Fruit fly (Drosophila melanogaster) whole organism, embryonic: ENCODE measurements around the gene Ocrl.

ENCODE experiments used
- C15 ChIP-seq: fragments of 200-800 bp; sonication (Bioruptor generic); IDR thresholded peaks from 3 replicates; pipeline ENCODE4 v1.3.6; 2022; ENCODE audit warnings: missing biosample characterization, missing genetic modification characterization
- CG10267 ChIP-seq: fragments of 200-800 bp; sonication (Bioruptor generic); optimal IDR thresholded peaks from 2 replicates; lab custom pipeline; 2018; ENCODE audit warnings: missing biosample characterization, mild to moderate bottlenecking, missing genetic modification characterization, moderate library complexity
- CG11085 ChIP-seq: fragments of 200-800 bp; sonication (Bioruptor generic); IDR thresholded peaks from 2 replicates; pipeline ENCODE4 v1.3.6; 2022; ENCODE audit warnings: missing biosample characterization, missing genetic modification characterization
- CG11504 ChIP-seq: fragments of 200-800 bp; sonication (Bioruptor generic); optimal IDR thresholded peaks from 3 replicates; lab custom pipeline; 2019; ENCODE audit warnings: missing biosample characterization, mild to moderate bottlenecking, missing genetic modification characterization, moderate library complexity
- CG11696 ChIP-seq: fragments of 200-800 bp; sonication (Bioruptor generic); IDR thresholded peaks from 2 replicates; pipeline ENCODE4 v1.3.6; 2022; ENCODE audit warnings: missing biosample characterization, missing genetic modification characterization
- CG12219 ChIP-seq: fragments of 200-800 bp; sonication (Bioruptor generic); optimal IDR thresholded peaks from 3 replicates; lab custom pipeline; 2018; ENCODE audit warnings: missing biosample characterization, mild to moderate bottlenecking, missing genetic modification characterization
- CG12236 ChIP-seq: fragments of 200-800 bp; sonication (Bioruptor generic); optimal IDR thresholded peaks from 2 replicates; lab custom pipeline; 2016; ENCODE audit warnings: missing biosample characterization, missing genetic modification characterization
- CG14014 ChIP-seq: fragments of 200-800 bp; sonication (Bioruptor generic); IDR thresholded peaks from 2 replicates; pipeline ENCODE4 v1.3.6; 2022; ENCODE audit warnings: missing biosample characterization, missing genetic modification characterization
- CG16779 ChIP-seq: fragments of 200-800 bp; sonication (Bioruptor generic); IDR thresholded peaks from 2 replicates; pipeline ENCODE4 v1.3.6; 2022; ENCODE audit warnings: missing biosample characterization, missing genetic modification characterization
- CG16863 ChIP-seq: fragments of 200-800 bp; sonication (Bioruptor generic); optimal IDR thresholded peaks from 3 replicates; lab custom pipeline; 2016; ENCODE audit warnings: missing biosample characterization, missing genetic modification characterization
- CG17186 ChIP-seq: fragments of 200-800 bp; sonication (Bioruptor generic); optimal IDR thresholded peaks from 3 replicates; lab custom pipeline; 2017; ENCODE audit warnings: missing biosample characterization, missing genetic modification reagents, missing genetic modification characterization
- CG17359 ChIP-seq: fragments of 200-800 bp; sonication (Bioruptor generic); optimal IDR thresholded peaks from 3 replicates; lab custom pipeline; 2018; ENCODE audit warnings: missing biosample characterization, mild to moderate bottlenecking, missing genetic modification characterization, moderate library complexity
- CG17912 ChIP-seq: fragments of 200-800 bp; sonication (Bioruptor generic); optimal IDR thresholded peaks from 2 replicates; lab custom pipeline; 2018; ENCODE audit warnings: missing biosample characterization, mild to moderate bottlenecking, missing genetic modification characterization
- CG3163 ChIP-seq: fragments of 200-800 bp; sonication (Bioruptor generic); optimal IDR thresholded peaks from 3 replicates; lab custom pipeline; 2016; ENCODE audit warnings: missing biosample characterization, missing genetic modification characterization
- CG34376 ChIP-seq: fragments of 200-800 bp; sonication (Bioruptor generic); optimal IDR thresholded peaks from 2 replicates; lab custom pipeline; 2018; ENCODE audit warnings: missing biosample characterization, mild to moderate bottlenecking, missing genetic modification characterization
- CG34422 ChIP-seq: fragments of 200-800 bp; sonication (Bioruptor generic); IDR thresholded peaks from 3 replicates; pipeline ENCODE4 v1.3.6; 2022; ENCODE audit warnings: missing biosample characterization, missing genetic modification characterization
- CG42726 ChIP-seq: fragments of 200-800 bp; sonication (Bioruptor generic); IDR thresholded peaks from 2 replicates; pipeline ENCODE4 v1.3.6; 2022; ENCODE audit warnings: missing biosample characterization, missing genetic modification characterization; ENCODE audit not compliant: partially characterized antibody
- CG5245 ChIP-seq: fragments of 200-800 bp; sonication (Bioruptor generic); optimal IDR thresholded peaks from 3 replicates; lab custom pipeline; 2016; ENCODE audit warnings: missing biosample characterization, missing genetic modification characterization
- CG6272 ChIP-seq: fragments of 200-800 bp; sonication (Bioruptor generic); IDR thresholded peaks from 2 replicates; pipeline ENCODE4 v1.3.6; 2022; ENCODE audit warnings: missing biosample characterization, missing genetic modification characterization
- CG6654 ChIP-seq: fragments of 200-800 bp; sonication (Bioruptor generic); optimal IDR thresholded peaks from 2 replicates; lab custom pipeline; 2017; ENCODE audit warnings: missing biosample characterization, mild to moderate bottlenecking, missing genetic modification characterization
- CG6683 ChIP-seq: fragments of 200-800 bp; sonication (Bioruptor generic); optimal IDR thresholded peaks from 2 replicates; lab custom pipeline; 2017; ENCODE audit warnings: missing biosample characterization, mild to moderate bottlenecking, missing genetic modification characterization, missing genetic modification reagents
- CG8478 ChIP-seq: fragments of >200 bp; optimal IDR thresholded peaks from 2 replicates; lab custom pipeline; 2018
- CG9609 ChIP-seq: fragments of 200-800 bp; sonication (Bioruptor generic); optimal IDR thresholded peaks from 3 replicates; lab custom pipeline; 2016; ENCODE audit warnings: missing biosample characterization, missing genetic modification characterization
- CG9727 ChIP-seq: fragments of 200-800 bp; sonication (Bioruptor generic); optimal IDR thresholded peaks from 3 replicates; lab custom pipeline; 2017; ENCODE audit warnings: missing biosample characterization, mild to moderate bottlenecking, missing genetic modification characterization
- CG9876 ChIP-seq: fragments of 200-800 bp; sonication (Bioruptor generic); optimal IDR thresholded peaks from 2 replicates; lab custom pipeline; 2016; ENCODE audit warnings: missing biosample characterization, missing genetic modification characterization
- Deaf1 ChIP-seq: fragments of 200-800 bp; optimal IDR thresholded peaks from 3 replicates; lab custom pipeline; 2019; ENCODE audit warnings: missing biosample characterization, mild to moderate bottlenecking, missing genetic modification characterization, moderate library complexity
- Sin3A ChIP-seq: fragments of >200 bp; optimal IDR thresholded peaks from 2 replicates; lab custom pipeline; 2018
- Sry-δ ChIP-seq: fragments of 200-800 bp; sonication (Bioruptor generic); optimal IDR thresholded peaks from 2 replicates; lab custom pipeline; 2016; ENCODE audit warnings: missing biosample characterization, missing genetic modification characterization
- ash1 ChIP-seq: fragments of 200-800 bp; sonication (Bioruptor generic); optimal IDR thresholded peaks from 2 replicates; lab custom pipeline; 2018; ENCODE audit warnings: missing biosample characterization, mild to moderate bottlenecking, missing genetic modification characterization
- cad ChIP-seq: fragments of >200 bp; optimal IDR thresholded peaks from 2 replicates; lab custom pipeline; 2017; ENCODE audit warnings: missing biosample characterization, missing genetic modification characterization
- cato ChIP-seq: fragments of 200-800 bp; sonication (Bioruptor generic); optimal IDR thresholded peaks from 2 replicates; lab custom pipeline; 2016; ENCODE audit warnings: missing biosample characterization, missing genetic modification characterization, borderline replicate concordance
- chinmo ChIP-seq: fragments of 200-800 bp; sonication (Bioruptor generic); IDR thresholded peaks from 4 replicates; pipeline ENCODE4 v1.3.6; 2022; ENCODE audit warnings: missing biosample characterization, missing genetic modification characterization; ENCODE audit not compliant: partially characterized antibody
- chm ChIP-seq: fragments of 200-800 bp; sonication (Bioruptor generic); IDR thresholded peaks from 2 replicates; pipeline ENCODE4 v1.3.6; 2022; ENCODE audit warnings: missing biosample characterization, missing genetic modification characterization
- esg ChIP-seq: fragments of 200-800 bp; sonication (Bioruptor generic); conservative IDR thresholded peaks from 2 replicates; pipeline ENCODE4 v1.3.6; 2022; ENCODE audit warnings: missing biosample characterization, missing genetic modification characterization
- eyg ChIP-seq: fragments of 200-800 bp; sonication (Bioruptor generic); optimal IDR thresholded peaks from 3 replicates; lab custom pipeline; 2016; ENCODE audit warnings: missing biosample characterization, missing genetic modification characterization
- fd96Cb ChIP-seq: fragments of 200-800 bp; sonication (Bioruptor generic); optimal IDR thresholded peaks from 2 replicates; lab custom pipeline; 2018; ENCODE audit warnings: missing biosample characterization, mild to moderate bottlenecking, missing genetic modification characterization, moderate library complexity
- gsb ChIP-seq: fragments of 200-800 bp; sonication (Bioruptor generic); IDR thresholded peaks from 2 replicates; pipeline ENCODE4 v1.3.6; 2022; ENCODE audit warnings: missing biosample characterization, missing genetic modification characterization
- hb ChIP-seq: fragments of 200-800 bp; sonication (Bioruptor generic); IDR thresholded peaks from 3 replicates; pipeline ENCODE4 v1.3.6; 2022; ENCODE audit warnings: missing biosample characterization, missing genetic modification characterization; ENCODE audit not compliant: partially characterized antibody
- inv ChIP-seq: fragments of 200-800 bp; sonication (Bioruptor generic); IDR thresholded peaks from 2 replicates; pipeline ENCODE4 v1.3.6; 2022; ENCODE audit warnings: missing biosample characterization, missing genetic modification characterization; ENCODE audit not compliant: partially characterized antibody
- klu ChIP-seq: fragments of 200-800 bp; sonication (Bioruptor generic); IDR thresholded peaks from 2 replicates; pipeline ENCODE4 v1.3.6; 2022; ENCODE audit warnings: missing biosample characterization, missing genetic modification characterization
- nom ChIP-seq: fragments of 200-800 bp; sonication (Bioruptor generic); optimal IDR thresholded peaks from 2 replicates; lab custom pipeline; 2017; ENCODE audit warnings: missing biosample characterization, missing genetic modification characterization, mild to moderate bottlenecking, moderate library complexity, missing genetic modification reagents
- org-1 ChIP-seq: fragments of 200-800 bp; sonication (Bioruptor generic); optimal IDR thresholded peaks from 2 replicates; lab custom pipeline; 2017; ENCODE audit warnings: missing biosample characterization, missing genetic modification characterization
- p53 ChIP-seq: fragments of 200-800 bp; sonication (Bioruptor generic); optimal IDR thresholded peaks from 2 replicates; lab custom pipeline; 2016; ENCODE audit warnings: missing biosample characterization, missing genetic modification characterization
- sens-2 ChIP-seq: fragments of 200-800 bp; sonication (Bioruptor generic); IDR thresholded peaks from 2 replicates; pipeline ENCODE4 v1.3.6; 2022; ENCODE audit warnings: missing biosample characterization, missing genetic modification characterization
- slbo ChIP-seq: fragments of 200-800 bp; sonication (Bioruptor generic); IDR thresholded peaks from 2 replicates; pipeline ENCODE4 v1.3.6; 2022; ENCODE audit warnings: missing biosample characterization, missing genetic modification characterization
- sna ChIP-seq: fragments of 200-800 bp; sonication (Bioruptor generic); IDR thresholded peaks from 2 replicates; pipeline ENCODE4 v1.3.6; 2022; ENCODE audit warnings: missing biosample characterization, missing genetic modification characterization; ENCODE audit not compliant: partially characterized antibody
- so ChIP-seq: fragments of 200-800 bp; sonication (Bioruptor generic); IDR thresholded peaks from 3 replicates; pipeline ENCODE4 v1.3.6; 2022; ENCODE audit warnings: missing biosample characterization, missing genetic modification characterization
- tap ChIP-seq: fragments of 200-800 bp; optimal IDR thresholded peaks from 3 replicates; lab custom pipeline; 2019; ENCODE audit warnings: missing biosample characterization, mild to moderate bottlenecking, missing genetic modification characterization, moderate library complexity
- tio ChIP-seq: fragments of 200-800 bp; sonication (Bioruptor generic); optimal IDR thresholded peaks from 2 replicates; lab custom pipeline; 2017; ENCODE audit warnings: missing biosample characterization, missing genetic modification characterization, inconsistent platforms
- zen2 ChIP-seq: fragments of 200-800 bp; sonication (Bioruptor generic); IDR thresholded peaks from 3 replicates; pipeline ENCODE4 v1.3.6; 2022; ENCODE audit warnings: missing biosample characterization, missing genetic modification characterization; ENCODE audit not compliant: partially characterized antibody
- zfh1 ChIP-seq: fragments of 200-800 bp; sonication (Bioruptor generic); IDR thresholded peaks from 3 replicates; pipeline ENCODE4 v1.3.6; 2022; ENCODE audit warnings: missing biosample characterization, missing genetic modification characterization

Gene Ocrl

dm6 chrX:1880139-1880556 lies 42.6 kb upstream of the Ocrl start, which contains the start of gene Coa8 (continued):
- no peak for TF ChIP-seq CG6654
- no peak for TF ChIP-seq hb (GFP tag; lab: Robert Waterston, UW)
- no peak for TF ChIP-seq CG17912 (GFP tag; lab: Kevin White, UChicago)
- TF ChIP-seq CG16863 (GFP tag; lab: Kevin White, UChicago), result no peak
- TF ChIP-seq CG3163 (GFP tag; lab: Kevin White, UChicago), result no peak
- no peak for TF ChIP-seq CG17186 (GFP tag; lab: Kevin White, UChicago)
- TF ChIP-seq slbo (GFP tag; lab: Robert Waterston, UW), result peak; percentile 65; the same call in 1 of the 2 replicates
- TF ChIP-seq CG5245 (GFP tag; lab: Kevin White, UChicago), result no peak
- TF ChIP-seq Deaf1, result no peak
- TF ChIP-seq chm (GFP tag; lab: Robert Waterston, UW), result no peak
- no peak for TF ChIP-seq C15 (GFP tag; lab: Robert Waterston, UW)
- TF ChIP-seq cad (GFP tag; lab: Kevin White, UChicago), result no peak
- no peak for TF ChIP-seq CG6683 (GFP tag; lab: Kevin White, UChicago)
- TF ChIP-seq CG12219, result no peak
- TF ChIP-seq so, result 0 out of 3 replicates have a peak, but pooled peaks have one; percentile 44
- TF ChIP-seq ash1 (GFP tag; lab: Kevin White, UChicago), result no peak
- no peak for TF ChIP-seq tap
- peak; percentile 39; the same call in 1 of the 2 replicates for TF ChIP-seq sna (GFP tag; lab: Robert Waterston, UW)
- no peak; the same call in 1 of the 2 replicates for TF ChIP-seq esg (GFP tag; lab: Robert Waterston, UW)
- TF ChIP-seq zen2 (GFP tag; lab: Robert Waterston, UW), result no peak; the same call in 2 of the 3 replicates
- 0 out of 2 replicates have a peak, but pooled peaks have one; percentile 14 for TF ChIP-seq CG11085 (GFP tag; lab: Robert Waterston, UW)
- TF ChIP-seq CG17359 (tag; lab: Kevin White, UChicago), result peak; percentile 12
- no peak for TF ChIP-seq fd96Cb
- TF ChIP-seq CG42726 (GFP tag; lab: Robert Waterston, UW), result no peak
- no peak for TF ChIP-seq CG12236 (GFP tag; lab: Kevin White, UChicago)
- no peak for TF ChIP-seq tio (GFP tag; lab: Kevin White, UChicago)
- TF ChIP-seq eyg, result no peak
- TF ChIP-seq CG10267 (tag; lab: Kevin White, UChicago), result no peak
- peak; percentile 37 for TF ChIP-seq inv (GFP tag; lab: Robert Waterston, UW)
- no peak for TF ChIP-seq sens-2 (GFP tag; lab: Robert Waterston, UW)
- no peak for TF ChIP-seq CG8478 (lab: Kevin White, UChicago)
- peak; percentile 17 for TF ChIP-seq CG9876 (GFP tag; lab: Kevin White, UChicago)
- no peak for TF ChIP-seq p53 (GFP tag; lab: Kevin White, UChicago)
- peak; percentile 39 for TF ChIP-seq Sin3A (lab: Kevin White, UChicago)
- TF ChIP-seq CG16779 (GFP tag; lab: Robert Waterston, UW), result no peak
- TF ChIP-seq CG11696 (GFP tag; lab: Robert Waterston, UW), result no peak
- TF ChIP-seq org-1 (GFP tag; lab: Kevin White, UChicago), result no peak
- peak; percentile 46; the same call in 2 of the 3 replicates for TF ChIP-seq zfh1 (GFP tag; lab: Robert Waterston, UW)
- TF ChIP-seq CG34376, result peak; percentile 30
- TF ChIP-seq chinmo (GFP tag; lab: Robert Waterston, UW), result no peak
- TF ChIP-seq klu (GFP tag; lab: Robert Waterston, UW), result peak; percentile 29; the same call in 1 of the 2 replicates
- TF ChIP-seq nom (GFP tag; lab: Kevin White, UChicago), result no peak
- peak; percentile 66 for TF ChIP-seq CG9609 (GFP tag; lab: Kevin White, UChicago)
- 0 out of 2 replicates have a peak, but pooled peaks have one; percentile 30 for TF ChIP-seq CG14014
- peak; percentile 52 for TF ChIP-seq Sry-δ (GFP tag; lab: Kevin White, UChicago)
- no peak for TF ChIP-seq CG11504 (tag; lab: Kevin White, UChicago)
- no peak for TF ChIP-seq cato (GFP tag; lab: Kevin White, UChicago)
- TF ChIP-seq CG9727, result no peak
- no peak for TF ChIP-seq gsb (GFP tag; lab: Robert Waterston, UW)
- TF ChIP-seq CG6272 (GFP tag; lab: Robert Waterston, UW), result 0 out of 2 replicates have a peak, but pooled peaks have one; percentile 5
- TF ChIP-seq CG34422 (GFP tag; lab: Robert Waterston, UW), result 0 out of 3 replicates have a peak, but pooled peaks have one; percentile 47
